Worm (Caenorhabditis elegans) whole organism, L3 larva: Measurements from ENCODE around the gene F28C1.1.

Experiments
- R02D3.7 ChIP-seq: fragments of 150-350 bp; optimal IDR thresholded peaks from 2 replicates; lab custom pipeline; 2014; ENCODE audit warnings: missing biosample characterization, missing genetic modification characterization
- ZK546.5 ChIP-seq: sonication (generic microtip); optimal IDR thresholded peaks from 2 replicates; lab custom pipeline; 2017; ENCODE audit warnings: missing biosample characterization, missing genetic modification characterization
- aly-2 ChIP-seq: fragments of 150-350 bp; optimal IDR thresholded peaks from 2 replicates; lab custom pipeline; 2014; ENCODE audit warnings: missing biosample characterization, missing genetic modification characterization
- ama-1 ChIP-seq: fragments of 150-350 bp; optimal IDR thresholded peaks from 2 replicates; lab custom pipeline; 2018
- ceh-16 ChIP-seq: sonication (generic microtip); optimal IDR thresholded peaks from 2 replicates; lab custom pipeline; 2017; ENCODE audit warnings: missing biosample characterization, missing genetic modification characterization
- ceh-28 ChIP-seq: fragments of 150-350 bp; optimal IDR thresholded peaks from 2 replicates; lab custom pipeline; 2014; ENCODE audit warnings: missing biosample characterization, missing genetic modification reagents, missing genetic modification characterization
- ceh-82 ChIP-seq: fragments of 150-350 bp; optimal IDR thresholded peaks from 2 replicates; lab custom pipeline; 2014; ENCODE audit warnings: missing biosample characterization, missing genetic modification characterization
- ceh-9 ChIP-seq: sonication (generic microtip); optimal IDR thresholded peaks from 2 replicates; lab custom pipeline; 2018; ENCODE audit warnings: missing biosample characterization, missing genetic modification characterization
- daf-12 ChIP-seq: fragments of 150-350 bp; optimal IDR thresholded peaks from 2 replicates; lab custom pipeline; 2014; ENCODE audit warnings: missing biosample characterization, missing genetic modification reagents, missing genetic modification characterization
- egl-27 ChIP-seq: sonication (generic microtip); optimal IDR thresholded peaks from 4 replicates; lab custom pipeline; 2017; ENCODE audit warnings: missing biosample characterization, missing genetic modification reagents, missing genetic modification characterization
- egl-5 ChIP-seq: fragments of 150-350 bp; optimal IDR thresholded peaks from 2 replicates; lab custom pipeline; 2017; ENCODE audit warnings: missing biosample characterization, missing genetic modification reagents, missing genetic modification characterization, inconsistent platforms
- elt-1 ChIP-seq: fragments of 150-350 bp; optimal IDR thresholded peaks from 2 replicates; lab custom pipeline; 2014; ENCODE audit warnings: missing biosample characterization, missing genetic modification characterization
- elt-2 ChIP-seq: sonication (generic microtip); optimal IDR thresholded peaks from 2 replicates; lab custom pipeline; 2016; ENCODE audit warnings: missing genetic modification reagents, mild to moderate bottlenecking, missing genetic modification characterization, missing compliant biosample characterization
- elt-3 ChIP-seq, 3 experiments: fragments of 150-350 bp in 1 of 3; sonication (generic microtip) in 2 of 3; optimal IDR thresholded peaks; 2 replicates in 2 of 3; 4 replicates in 1 of 3; lab custom pipeline; 2014 to 2017; ENCODE audit warnings: missing biosample characterization in 3 of 3, missing genetic modification characterization in 3 of 3
- eor-1 ChIP-seq, 2 experiments: fragments of 150-350 bp; optimal IDR thresholded peaks; 2 replicates each; lab custom pipeline; 2014 to 2018; ENCODE audit warnings: missing biosample characterization in 2 of 2, missing genetic modification characterization in 2 of 2
- fkh-10 ChIP-seq: sonication (generic microtip); optimal IDR thresholded peaks from 2 replicates; lab custom pipeline; 2017; ENCODE audit warnings: missing biosample characterization, missing genetic modification reagents, missing genetic modification characterization
- fkh-2 ChIP-seq: fragments of 150-350 bp; optimal IDR thresholded peaks from 2 replicates; lab custom pipeline; 2014; ENCODE audit warnings: missing biosample characterization, missing genetic modification reagents, missing genetic modification characterization
- fos-1 ChIP-seq: fragments of 150-350 bp; optimal IDR thresholded peaks from 2 replicates; lab custom pipeline; 2014; ENCODE audit warnings: missing biosample characterization, missing genetic modification characterization
- hmg-11 ChIP-seq: sonication (generic microtip); optimal IDR thresholded peaks from 2 replicates; lab custom pipeline; 2016; ENCODE audit warnings: missing genetic modification characterization, missing compliant biosample characterization
- jun-1 ChIP-seq: fragments of 150-350 bp; optimal IDR thresholded peaks from 2 replicates; lab custom pipeline; 2014; ENCODE audit warnings: missing biosample characterization, missing genetic modification reagents, missing genetic modification characterization
- lin-15B ChIP-seq: fragments of 150-350 bp; optimal IDR thresholded peaks from 2 replicates; lab custom pipeline; 2014; ENCODE audit warnings: missing biosample characterization, missing genetic modification characterization
- lin-39 ChIP-seq: fragments of 150-350 bp; optimal IDR thresholded peaks from 2 replicates; lab custom pipeline; 2018; ENCODE audit warnings: missing biosample characterization, missing genetic modification reagents, missing genetic modification characterization
- lsy-12 ChIP-seq: sonication (generic microtip); optimal IDR thresholded peaks from 2 replicates; lab custom pipeline; 2016; ENCODE audit warnings: mild to moderate bottlenecking, missing genetic modification characterization, missing compliant biosample characterization
- mdl-1 ChIP-seq: fragments of 150-350 bp; optimal IDR thresholded peaks from 2 replicates; lab custom pipeline; 2014; ENCODE audit warnings: missing biosample characterization, missing genetic modification characterization
- mml-1 ChIP-seq: fragments of 150-350 bp; sonication (generic microtip); optimal IDR thresholded peaks from 3 replicates; lab custom pipeline; 2014; ENCODE audit warnings: missing biosample characterization, missing genetic modification characterization
- nfya-1 ChIP-seq: sonication (generic microtip); optimal IDR thresholded peaks from 2 replicates; lab custom pipeline; 2017; ENCODE audit warnings: missing genetic modification characterization, mild to moderate bottlenecking, missing compliant biosample characterization, antibody characterized with exemption, moderate library complexity; ENCODE audit not compliant: insufficient read depth
- nhr-11 ChIP-seq: fragments of 150-350 bp; optimal IDR thresholded peaks from 2 replicates; lab custom pipeline; 2014; ENCODE audit warnings: missing biosample characterization, missing genetic modification characterization
- nhr-12 ChIP-seq: fragments of 150-350 bp; optimal IDR thresholded peaks from 2 replicates; lab custom pipeline; 2014; ENCODE audit warnings: missing biosample characterization, missing genetic modification characterization
- nhr-23 ChIP-seq: fragments of 150-350 bp; optimal IDR thresholded peaks from 2 replicates; lab custom pipeline; 2014; ENCODE audit warnings: missing biosample characterization, missing genetic modification reagents, missing genetic modification characterization
- nhr-237 ChIP-seq: fragments of 150-350 bp; optimal IDR thresholded peaks from 2 replicates; lab custom pipeline; 2014; ENCODE audit warnings: missing biosample characterization, missing genetic modification characterization
- nhr-25 ChIP-seq: sonication (generic microtip); optimal IDR thresholded peaks from 2 replicates; lab custom pipeline; 2017; ENCODE audit warnings: missing biosample characterization, missing genetic modification characterization
- nhr-28 ChIP-seq: fragments of 150-350 bp; optimal IDR thresholded peaks from 2 replicates; lab custom pipeline; 2014; ENCODE audit warnings: missing biosample characterization, missing genetic modification characterization
- nhr-43 ChIP-seq: sonication (generic microtip); optimal IDR thresholded peaks from 2 replicates; lab custom pipeline; 2016; ENCODE audit warnings: mild to moderate bottlenecking, missing genetic modification characterization, missing compliant biosample characterization; ENCODE audit not compliant: poor library complexity, severe bottlenecking
- nhr-67 ChIP-seq: fragments of 150-350 bp; optimal IDR thresholded peaks from 2 replicates; lab custom pipeline; 2014; ENCODE audit warnings: missing biosample characterization, missing genetic modification characterization
- nhr-76 ChIP-seq: fragments of 150-350 bp; sonication (generic microtip); optimal IDR thresholded peaks from 5 replicates; lab custom pipeline; 2014; ENCODE audit warnings: missing biosample characterization, missing genetic modification characterization
- nhr-77 ChIP-seq: fragments of 150-350 bp; optimal IDR thresholded peaks from 2 replicates; lab custom pipeline; 2014; ENCODE audit warnings: missing biosample characterization, missing genetic modification characterization
- pha-4 ChIP-seq: fragments of 150-350 bp; optimal IDR thresholded peaks from 2 replicates; lab custom pipeline; 2014; ENCODE audit warnings: missing biosample characterization, missing genetic modification reagents, missing genetic modification characterization
- pqm-1 ChIP-seq: fragments of 150-350 bp; optimal IDR thresholded peaks from 2 replicates; lab custom pipeline; 2017; ENCODE audit warnings: missing biosample characterization, missing genetic modification characterization, inconsistent platforms
- sea-2 ChIP-seq: fragments of 150-350 bp; sonication (generic microtip); optimal IDR thresholded peaks from 4 replicates; lab custom pipeline; 2014; ENCODE audit warnings: missing biosample characterization, missing genetic modification reagents, missing genetic modification characterization
- skn-1 ChIP-seq: fragments of 150-350 bp; optimal IDR thresholded peaks from 2 replicates; lab custom pipeline; 2014; ENCODE audit warnings: missing biosample characterization, missing genetic modification characterization
- snpc-4 ChIP-seq: fragments of 150-350 bp; optimal IDR thresholded peaks from 2 replicates; lab custom pipeline; 2014; ENCODE audit warnings: missing biosample characterization, missing genetic modification characterization
- unc-39 ChIP-seq: sonication (generic microtip); optimal IDR thresholded peaks from 4 replicates; lab custom pipeline; 2017; ENCODE audit warnings: missing biosample characterization, missing genetic modification characterization
- unc-62 ChIP-seq: fragments of 150-350 bp; sonication (generic microtip); optimal IDR thresholded peaks from 4 replicates; lab custom pipeline; 2014; ENCODE audit warnings: missing biosample characterization, missing genetic modification reagents, missing genetic modification characterization
- zag-1 ChIP-seq: fragments of 150-350 bp; optimal IDR thresholded peaks from 2 replicates; lab custom pipeline; 2014; ENCODE audit warnings: missing biosample characterization, missing genetic modification characterization
- ztf-11 ChIP-seq: fragments of 150-350 bp; optimal IDR thresholded peaks from 2 replicates; lab custom pipeline; 2014; ENCODE audit warnings: missing biosample characterization, missing genetic modification characterization
- ztf-4 ChIP-seq: fragments of 150-350 bp; optimal IDR thresholded peaks from 2 replicates; lab custom pipeline; 2014; ENCODE audit warnings: missing biosample characterization, missing genetic modification characterization

The F28C1.1 gene

DNA sequence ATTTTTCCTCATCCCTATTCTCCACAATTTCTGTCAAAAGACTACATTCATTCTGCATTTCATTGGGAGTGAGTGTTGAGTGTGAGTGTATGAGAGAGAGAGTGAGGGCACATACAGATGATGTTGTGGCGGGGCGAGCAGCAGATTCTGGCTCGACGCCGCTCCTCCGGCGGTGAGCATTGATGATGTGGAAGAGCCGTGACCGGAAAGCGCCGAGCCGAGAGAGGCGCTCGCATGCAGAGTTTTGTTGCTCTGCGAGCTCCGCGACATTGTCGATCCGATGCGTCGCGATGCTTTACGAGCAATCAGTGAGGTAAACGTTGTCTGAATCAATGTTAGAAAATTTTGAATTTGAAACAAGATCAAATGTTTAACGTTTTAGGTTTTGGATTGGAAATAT is 5.1 kb downstream of the F28C1.1 start:
- TF ChIP-seq unc-62 (GFP tag; lab: Kevin White, UChicago) (no peak), nfya-1 (tag; lab: Kevin White, UChicago) (peak; percentile 20), nhr-23 (tag; lab: Kevin White, UChicago) (no peak), nhr-12 (no peak), ceh-82 (tag; lab: Kevin White, UChicago) (no peak), fkh-10 (GFP tag; lab: Kevin White, UChicago) (no peak), snpc-4 (tag; lab: Kevin White, UChicago) (no peak)

DNA sequence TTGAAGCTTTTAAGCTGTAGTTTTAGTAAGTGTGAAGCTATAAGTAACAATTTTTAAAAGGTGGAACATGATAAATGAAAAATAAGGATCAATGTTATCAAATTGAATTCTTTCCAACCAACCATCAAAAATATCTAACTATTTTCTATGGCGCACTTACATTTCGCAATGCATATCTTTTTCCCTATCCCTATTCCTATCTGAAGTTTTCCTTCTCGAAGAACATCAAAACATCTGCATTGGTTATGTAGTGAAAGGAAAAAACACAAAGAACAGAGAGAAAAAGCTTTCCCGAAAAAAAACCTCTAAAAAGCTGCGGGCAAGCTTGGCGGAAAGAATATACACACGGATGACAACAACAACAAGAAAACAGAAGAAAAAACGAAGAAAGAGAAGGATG is 10.0 kb downstream of the F28C1.1 start:
- no peak for TF ChIP-seq zag-1 (tag; lab: Kevin White, UChicago)
- TF ChIP-seq egl-5 (tag; lab: Kevin White, UChicago), result peak; percentile 6

DNA sequence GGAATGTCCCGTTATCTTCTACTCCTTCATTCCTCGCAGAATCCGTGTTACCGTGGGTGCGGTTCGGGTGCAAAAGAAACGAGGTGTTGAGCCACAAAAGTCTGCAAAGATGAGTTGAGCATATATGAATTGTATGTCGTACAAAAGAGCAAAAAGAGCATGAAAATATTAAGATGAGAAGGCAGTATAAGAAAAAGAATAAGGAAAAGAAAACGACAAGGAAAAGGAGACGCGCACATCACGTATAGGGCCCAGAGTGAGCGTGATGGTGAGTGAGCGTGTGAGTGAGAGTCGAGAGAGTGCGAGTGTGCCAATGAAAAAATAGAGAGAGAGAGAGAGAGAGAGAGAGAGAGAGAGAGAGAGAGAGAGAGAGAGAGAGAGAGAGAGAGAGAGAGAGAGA is 12.3 kb downstream of the F28C1.1 start, which contains the start of gene egl-10:
Gene egl-10 (minus strand): TSS at position 101 of the 400 bp plus-strand sequence.
- TF ChIP-seq nhr-77 (tag; lab: Kevin White, UChicago) (no peak), pha-4 (peak; percentile 27), lin-39 (tag; lab: Kevin White, UChicago) (no peak), pqm-1 (tag; lab: Kevin White, UChicago) (no peak), unc-62 (GFP tag; lab: Kevin White, UChicago) (no peak), nfya-1 (tag; lab: Kevin White, UChicago) (peak; percentile 19)

DNA sequence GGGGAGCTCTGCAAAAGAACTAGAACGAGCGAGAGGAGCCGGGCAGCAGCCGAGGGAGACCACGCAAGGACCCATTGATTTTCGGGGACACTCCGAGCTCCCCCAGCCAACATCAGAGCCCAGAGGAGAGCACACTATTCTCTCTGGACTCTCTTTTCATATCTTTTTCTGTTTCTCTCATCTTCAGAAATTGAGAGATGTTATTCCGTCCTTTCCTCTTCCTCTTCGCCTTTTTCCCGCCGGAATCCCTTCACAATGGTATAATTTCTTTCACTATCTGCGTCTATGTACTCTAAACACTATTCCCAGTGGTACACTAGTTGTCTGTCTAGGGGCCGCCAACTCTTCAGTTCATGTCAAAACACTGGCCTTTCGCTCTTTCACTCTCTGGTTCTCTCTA is 14.8 kb downstream of the F28C1.1 start:
- TF ChIP-seq ceh-82 (tag; lab: Kevin White, UChicago), result peak; percentile 58
- peak; percentile 24 for TF ChIP-seq R02D3.7 (tag; lab: Kevin White, UChicago)
- no peak for TF ChIP-seq eor-1 (tag; optimal IDR thresholded peaks at IDR 0.05; lab: Kevin White, UChicago)
- peak; percentile 94 for TF ChIP-seq fkh-10 (GFP tag; lab: Kevin White, UChicago)
- no peak for TF ChIP-seq daf-12 (tag; lab: Kevin White, UChicago)
- TF ChIP-seq sea-2 (GFP tag; lab: Kevin White, UChicago), result no peak
- TF ChIP-seq nhr-23 (tag; lab: Kevin White, UChicago), result peak; percentile 82
- TF ChIP-seq nhr-77 (tag; lab: Kevin White, UChicago), result no peak
- TF ChIP-seq fos-1 (tag; lab: Kevin White, UChicago), result no peak
- no peak for TF ChIP-seq ceh-16 (tag; lab: Kevin White, UChicago)
- TF ChIP-seq hmg-11 (tag; lab: Kevin White, UChicago), result peak; percentile 95
- TF ChIP-seq unc-62 (GFP tag; lab: Kevin White, UChicago), result no peak
- no peak for TF ChIP-seq fkh-2
- no peak for TF ChIP-seq ztf-11
- peak; percentile 48 for TF ChIP-seq jun-1 (tag; lab: Kevin White, UChicago)
- TF ChIP-seq elt-1, result peak; percentile 34
- peak; percentile 69 for TF ChIP-seq lsy-12
- TF ChIP-seq elt-2 (tag; lab: Kevin White, UChicago), result no peak
- TF ChIP-seq pha-4, result peak; percentile 57
- no peak for TF ChIP-seq nhr-76 (tag; lab: Kevin White, UChicago)
- no peak for TF ChIP-seq ztf-4 (tag; lab: Kevin White, UChicago)
- TF ChIP-seq unc-39, result no peak
- no peak for TF ChIP-seq nhr-67 (tag; lab: Kevin White, UChicago)
- TF ChIP-seq snpc-4 (tag; lab: Kevin White, UChicago), result peak; percentile 75
- TF ChIP-seq ama-1, result peak; percentile 32
- no peak for TF ChIP-seq mdl-1
- TF ChIP-seq egl-27 (tag; lab: Kevin White, UChicago), result no peak
- no peak for TF ChIP-seq pqm-1 (tag; lab: Kevin White, UChicago)
- TF ChIP-seq egl-5 (tag; lab: Kevin White, UChicago), result peak; percentile 83
- peak; percentile 41 for TF ChIP-seq zag-1 (tag; lab: Kevin White, UChicago)
- peak; percentile 81 for TF ChIP-seq lin-39 (tag; lab: Kevin White, UChicago)
- TF ChIP-seq nhr-25, result peak; percentile 41
- TF ChIP-seq ceh-9 (tag; lab: Kevin White, UChicago), result no peak
- TF ChIP-seq nhr-11 (tag; lab: Kevin White, UChicago), result peak; percentile 26
- TF ChIP-seq mml-1 (tag; lab: Kevin White, UChicago), result no peak
- TF ChIP-seq nhr-12, result no peak
- TF ChIP-seq skn-1 (tag; lab: Kevin White, UChicago), result no peak
- TF ChIP-seq nfya-1 (tag; lab: Kevin White, UChicago), result peak; percentile 76
- TF ChIP-seq nhr-28 (tag; lab: Kevin White, UChicago), result no peak
- TF ChIP-seq ceh-28 (tag; lab: Kevin White, UChicago), result peak; percentile 72
- TF ChIP-seq elt-3 (tag; optimal IDR thresholded peaks at IDR 0.05; lab: Kevin White, UChicago), result no peak
- no peak for TF ChIP-seq aly-2
- TF ChIP-seq nhr-43, result peak; percentile 49
- peak; percentile 61 for TF ChIP-seq lin-15B (tag; lab: Kevin White, UChicago)
- TF ChIP-seq nhr-237 (tag; lab: Kevin White, UChicago), result no peak
- TF ChIP-seq ZK546.5 (tag; lab: Kevin White, UChicago), result no peak
